Fruit fly (Drosophila melanogaster): ENCODE data around the gene squ.

squ gene

dm6 chr2L:16656692-16657109 lies 23.2 kb upstream of the squ start (continued):
- TF ChIP-seq CG1792 (GFP tag; optimal IDR thresholded peaks at IDR 0.05): peak; percentile 33
- TF ChIP-seq ase (GFP tag; IDR thresholded peaks at IDR 0.05): peak; percentile 69; the same call in 2 of the 3 replicates
- no peak for TF ChIP-seq CG6683 (GFP tag; optimal IDR thresholded peaks at IDR 0.05)
- peak; percentile 72 for TF ChIP-seq CG9817 (tag; optimal IDR thresholded peaks at IDR 0.05)
- peak; percentile 51 for TF ChIP-seq gt (GFP tag; IDR thresholded peaks at IDR 0.05)
- peak; percentile 19; the same call in 1 of the 2 replicates for TF ChIP-seq Adf1 (GFP tag; IDR thresholded peaks at IDR 0.05)
- TF ChIP-seq Rx (GFP tag; IDR thresholded peaks at IDR 0.05): peak; percentile 54; the same call in 1 of the 2 replicates
- TF ChIP-seq CG10979 (tag; optimal IDR thresholded peaks at IDR 0.05): peak; percentile 51
- no peak for TF ChIP-seq CG14965 (GFP tag; optimal IDR thresholded peaks at IDR 0.05; ENCODE audit: borderline replicate concordance)
- no peak for TF ChIP-seq sd (tag; optimal IDR thresholded peaks at IDR 0.05)
- TF ChIP-seq cas (GFP tag; IDR thresholded peaks at IDR 0.05): peak; percentile 56; the same call in 1 of the 2 replicates
- no peak for TF ChIP-seq ATbp (GFP tag; optimal IDR thresholded peaks at IDR 0.05)
- TF ChIP-seq tio (GFP tag; optimal IDR thresholded peaks at IDR 0.05): no peak
- TF ChIP-seq fd3F (GFP tag; optimal IDR thresholded peaks at IDR 0.05): peak; percentile 39
- peak; percentile 64; the same call in 1 of the 2 replicates for TF ChIP-seq CG9215 (GFP tag; IDR thresholded peaks at IDR 0.05)
- no peak for TF ChIP-seq insv (GFP tag; optimal IDR thresholded peaks at IDR 0.05)
- no peak for TF ChIP-seq CG12236 (GFP tag; optimal IDR thresholded peaks at IDR 0.05)
- peak; percentile 54 for TF ChIP-seq CHES-1-like (GFP tag; optimal IDR thresholded peaks at IDR 0.05)
- TF ChIP-seq YL-1 (GFP tag; optimal IDR thresholded peaks at IDR 0.05): peak; percentile 35
- no peak for TF ChIP-seq CG3163 (GFP tag; optimal IDR thresholded peaks at IDR 0.05)
- TF ChIP-seq CG1233 (GFP tag; optimal IDR thresholded peaks at IDR 0.05): peak; percentile 49
- TF ChIP-seq Optix (GFP tag; IDR thresholded peaks at IDR 0.05): no peak
- no peak for TF ChIP-seq unc-4 (GFP tag; IDR thresholded peaks at IDR 0.05; ENCODE audit: partially characterized antibody)
- no peak for TF ChIP-seq Hey (tag; optimal IDR thresholded peaks at IDR 0.05)
- TF ChIP-seq ind (GFP tag; optimal IDR thresholded peaks at IDR 0.05): peak; percentile 62
- no peak for TF ChIP-seq CG2678 (tag; optimal IDR thresholded peaks at IDR 0.05)
- TF ChIP-seq E2f1 (GFP tag; IDR thresholded peaks at IDR 0.05): peak; percentile 70
- peak; percentile 92 for TF ChIP-seq Ets65A (GFP tag)
- peak; percentile 87 for TF ChIP-seq tgo (GFP tag; IDR thresholded peaks at IDR 0.05)
- peak; percentile 46 for TF ChIP-seq ewg (GFP tag; optimal IDR thresholded peaks at IDR 0.05)
- TF ChIP-seq CG33213 (GFP tag; optimal IDR thresholded peaks at IDR 0.05): peak; percentile 46
- TF ChIP-seq repo (GFP tag; optimal IDR thresholded peaks at IDR 0.05): no peak
- peak; percentile 54 for TF ChIP-seq CG7372 (GFP tag; IDR thresholded peaks at IDR 0.05)
- TF ChIP-seq Mrtf (GFP tag; IDR thresholded peaks at IDR 0.05): 0 out of 3 replicates have a peak, but pooled peaks have one; percentile 44
- peak; percentile 38 for TF ChIP-seq Sry-δ (GFP tag; optimal IDR thresholded peaks at IDR 0.05)
- peak; percentile 88 for TF ChIP-seq Abd-B (GFP tag; optimal IDR thresholded peaks at IDR 0.05)
- TF ChIP-seq Hsf (GFP tag; optimal IDR thresholded peaks at IDR 0.05): peak; percentile 69
- TF ChIP-seq Myb (GFP tag; optimal IDR thresholded peaks at IDR 0.05): peak; percentile 76
- peak; percentile 62 for TF ChIP-seq bcd (GFP tag; optimal IDR thresholded peaks at IDR 0.05)
- TF ChIP-seq CG7928 (GFP tag; optimal IDR thresholded peaks at IDR 0.05): peak; percentile 30
- TF ChIP-seq cato (GFP tag; optimal IDR thresholded peaks at IDR 0.05; ENCODE audit: borderline replicate concordance): peak; percentile 7
- TF ChIP-seq Dip3 (GFP tag; optimal IDR thresholded peaks at IDR 0.05): peak; percentile 52
- peak; percentile 61; the same call in 1 of the 2 replicates for TF ChIP-seq klu (GFP tag; IDR thresholded peaks at IDR 0.05)
- TF ChIP-seq shn (GFP tag; optimal IDR thresholded peaks at IDR 0.05): peak; percentile 53
- TF ChIP-seq fd102C (GFP tag; optimal IDR thresholded peaks at IDR 0.05): no peak
- peak; percentile 74 for TF ChIP-seq CG32532 (GFP tag; IDR thresholded peaks at IDR 0.05)
- peak; percentile 43 for TF ChIP-seq jumu (GFP tag; optimal IDR thresholded peaks at IDR 0.05)
- no peak for TF ChIP-seq crc (GFP tag; optimal IDR thresholded peaks at IDR 0.05)
- TF ChIP-seq ap (GFP tag; IDR thresholded peaks at IDR 0.05): peak; percentile 37; the same call in 1 of the 2 replicates
- peak; percentile 65 for TF ChIP-seq pho (GFP tag; optimal IDR thresholded peaks at IDR 0.05)
- TF ChIP-seq CG7556 (GFP tag; optimal IDR thresholded peaks at IDR 0.05): peak; percentile 51

All from whole organism, embryonic.